Worm (Caenorhabditis elegans) whole organism, L1 larva: ENCODE data around the gene Y17D7C.1.

Source experiments
- C16A3.4 ChIP-seq: fragments of 150-350 bp; optimal IDR thresholded peaks from 2 replicates; lab custom pipeline; 2014; ENCODE audit warnings: missing biosample characterization, missing genetic modification characterization
- C34B4.2 ChIP-seq: sonication (generic microtip); optimal IDR thresholded peaks from 2 replicates; lab custom pipeline; 2017; ENCODE audit warnings: mild to moderate bottlenecking, missing genetic modification characterization, missing compliant biosample characterization
- F16B12.6 ChIP-seq: fragments of 150-350 bp; optimal IDR thresholded peaks from 2 replicates; lab custom pipeline; 2014; ENCODE audit warnings: missing biosample characterization, missing genetic modification characterization
- ama-1 ChIP-seq: fragments of 150-350 bp; optimal IDR thresholded peaks from 2 replicates; lab custom pipeline; 2014
- ceh-63 ChIP-seq: fragments of 200-800 bp; sonication (Bioruptor generic); optimal IDR thresholded peaks from 2 replicates; lab custom pipeline; 2018; ENCODE audit warnings: mild to moderate bottlenecking, missing genetic modification characterization, missing compliant biosample characterization
- ceh-8 ChIP-seq: fragments of 200-800 bp; sonication (Bioruptor generic); optimal IDR thresholded peaks from 2 replicates; lab custom pipeline; 2018; ENCODE audit warnings: mild to moderate bottlenecking, missing genetic modification characterization, moderate library complexity, missing compliant biosample characterization
- ces-1 ChIP-seq: fragments of 150-350 bp; optimal IDR thresholded peaks from 2 replicates; lab custom pipeline; 2014; ENCODE audit warnings: missing biosample characterization, missing genetic modification reagents, missing genetic modification characterization
- efl-1 ChIP-seq, 4 experiments: fragments of 150-350 bp; optimal IDR thresholded peaks in 3 of 4; peaks in 1 of 4; 1 replicate in 1 of 4; 2 replicates in 3 of 4; lab custom pipeline; 2014; ENCODE audit warnings: missing biosample characterization in 2 of 4, missing genetic modification characterization in 2 of 4, missing genetic modification reagents in 2 of 4
- elt-2 ChIP-seq: sonication (generic microtip); optimal IDR thresholded peaks from 2 replicates; lab custom pipeline; 2016; ENCODE audit warnings: missing genetic modification characterization, mild to moderate bottlenecking, inconsistent platforms, missing compliant biosample characterization, missing genetic modification reagents
- elt-3 ChIP-seq, 6 experiments: fragments of 150-350 bp in 1 of 6; sonication (generic microtip); optimal IDR thresholded peaks; 2 replicates each; lab custom pipeline; 2017 to 2018; ENCODE audit warnings: missing biosample characterization in 6 of 6, missing genetic modification characterization in 6 of 6, inconsistent platforms in 1 of 6
- ets-5 ChIP-seq: fragments of 200-800 bp; sonication (Bioruptor generic); IDR thresholded peaks from 2 replicates; pipeline ENCODE4 v1.3.6; 2022; ENCODE audit warnings: missing genetic modification characterization, missing compliant biosample characterization
- fkh-4 ChIP-seq: sonication (generic microtip); optimal IDR thresholded peaks from 2 replicates; lab custom pipeline; 2016; ENCODE audit warnings: missing compliant biosample characterization, missing genetic modification characterization, borderline replicate concordance
- grh-1 ChIP-seq: fragments of 200-800 bp; sonication (Bioruptor generic); IDR thresholded peaks from 2 replicates; pipeline ENCODE4 v1.3.6; 2022; ENCODE audit warnings: missing genetic modification reagents, missing genetic modification characterization, missing compliant biosample characterization
- hpl-2 ChIP-seq: fragments of 150-350 bp; optimal IDR thresholded peaks from 2 replicates; lab custom pipeline; 2014; ENCODE audit warnings: missing biosample characterization, missing genetic modification reagents, missing genetic modification characterization
- irx-1 ChIP-seq: sonication (generic microtip); optimal IDR thresholded peaks from 2 replicates; lab custom pipeline; 2016; ENCODE audit warnings: missing genetic modification characterization, missing compliant biosample characterization
- jun-1 ChIP-seq: fragments of 150-350 bp; optimal IDR thresholded peaks from 2 replicates; lab custom pipeline; 2014; ENCODE audit warnings: missing biosample characterization, missing genetic modification reagents, missing genetic modification characterization
- lin-13 ChIP-seq: fragments of 150-350 bp; optimal IDR thresholded peaks from 2 replicates; lab custom pipeline; 2014; ENCODE audit warnings: missing biosample characterization, missing genetic modification reagents, missing genetic modification characterization
- lir-3 ChIP-seq: sonication (generic microtip); optimal IDR thresholded peaks from 2 replicates; lab custom pipeline; 2016; ENCODE audit warnings: mild to moderate bottlenecking, missing genetic modification characterization, moderate library complexity, missing compliant biosample characterization; ENCODE audit not compliant: poor library complexity
- mab-9 ChIP-seq: fragments of 200-800 bp; sonication (Bioruptor generic); IDR thresholded peaks from 2 replicates; pipeline ENCODE4 v1.3.6; 2022; ENCODE audit warnings: missing genetic modification reagents, missing genetic modification characterization, missing compliant biosample characterization
- mdl-1 ChIP-seq, 2 experiments: fragments of 150-350 bp; optimal IDR thresholded peaks; 2 replicates each; lab custom pipeline; 2014 to 2017; ENCODE audit warnings: missing biosample characterization in 2 of 2, missing genetic modification characterization in 2 of 2, inconsistent platforms in 1 of 2
- mep-1 ChIP-seq: fragments of 150-350 bp; optimal IDR thresholded peaks from 2 replicates; lab custom pipeline; 2014; ENCODE audit warnings: missing biosample characterization, missing genetic modification characterization
- nhr-11 ChIP-seq: fragments of 150-350 bp; optimal IDR thresholded peaks from 2 replicates; lab custom pipeline; 2014; ENCODE audit warnings: missing biosample characterization, missing genetic modification characterization
- nhr-19 ChIP-seq: fragments of 200-800 bp; sonication (Bioruptor generic); conservative IDR thresholded peaks from 2 replicates; pipeline ENCODE4 v1.3.6; 2022; ENCODE audit warnings: missing genetic modification characterization, missing compliant biosample characterization
- nhr-20 ChIP-seq: sonication (generic microtip); optimal IDR thresholded peaks from 2 replicates; lab custom pipeline; 2016; ENCODE audit warnings: mild to moderate bottlenecking, missing genetic modification characterization, missing compliant biosample characterization
- nhr-47 ChIP-seq: sonication (generic microtip); optimal IDR thresholded peaks from 2 replicates; lab custom pipeline; 2016; ENCODE audit warnings: mild to moderate bottlenecking, missing genetic modification characterization, moderate library complexity, missing compliant biosample characterization
- nhr-85 ChIP-seq: sonication (generic microtip); peaks from one replicate; lab custom pipeline; 2016; ENCODE audit warnings: missing genetic modification characterization, inconsistent platforms, missing compliant biosample characterization
- pax-3 ChIP-seq: fragments of 200-800 bp; sonication (Bioruptor generic); optimal IDR thresholded peaks from 2 replicates; lab custom pipeline; 2018; ENCODE audit warnings: mild to moderate bottlenecking, missing genetic modification characterization, moderate library complexity, missing compliant biosample characterization
- snu-23 ChIP-seq: sonication (generic microtip); optimal IDR thresholded peaks from 2 replicates; lab custom pipeline; 2016; ENCODE audit warnings: missing genetic modification characterization, missing compliant biosample characterization
- sox-4 ChIP-seq: sonication (generic microtip); optimal IDR thresholded peaks from 2 replicates; lab custom pipeline; 2016; ENCODE audit warnings: missing genetic modification characterization, missing compliant biosample characterization
- swsn-7 ChIP-seq: sonication (generic microtip); optimal IDR thresholded peaks from 2 replicates; lab custom pipeline; 2016; ENCODE audit warnings: missing genetic modification characterization, missing compliant biosample characterization
- tlp-1 ChIP-seq: fragments of 150-350 bp; optimal IDR thresholded peaks from 2 replicates; lab custom pipeline; 2014; ENCODE audit warnings: missing biosample characterization, missing genetic modification characterization
- unc-30 ChIP-seq: sonication (generic microtip); optimal IDR thresholded peaks from 2 replicates; lab custom pipeline; 2017; ENCODE audit warnings: missing biosample characterization, missing genetic modification characterization
- unc-98 ChIP-seq: fragments of 200-800 bp; sonication (Bioruptor generic); IDR thresholded peaks from 2 replicates; pipeline ENCODE4 v1.3.6; 2022; ENCODE audit warnings: missing genetic modification characterization, missing compliant biosample characterization
- xbp-1 ChIP-seq: sonication (generic microtip); optimal IDR thresholded peaks from 2 replicates; lab custom pipeline; 2016; ENCODE audit warnings: missing genetic modification characterization, missing compliant biosample characterization
- zip-4 ChIP-seq: fragments of 200-800 bp; sonication (Bioruptor generic); optimal IDR thresholded peaks from 2 replicates; lab custom pipeline; 2018; ENCODE audit warnings: mild to moderate bottlenecking, missing genetic modification characterization, moderate library complexity, missing compliant biosample characterization
- ztf-11 ChIP-seq, 2 experiments: sonication (generic microtip); optimal IDR thresholded peaks; 2 replicates each; lab custom pipeline; 2016 to 2017; ENCODE audit warnings: missing genetic modification characterization in 2 of 2, missing biosample characterization in 1 of 2, missing compliant biosample characterization in 1 of 2

The Y17D7C.1 gene

DNA sequence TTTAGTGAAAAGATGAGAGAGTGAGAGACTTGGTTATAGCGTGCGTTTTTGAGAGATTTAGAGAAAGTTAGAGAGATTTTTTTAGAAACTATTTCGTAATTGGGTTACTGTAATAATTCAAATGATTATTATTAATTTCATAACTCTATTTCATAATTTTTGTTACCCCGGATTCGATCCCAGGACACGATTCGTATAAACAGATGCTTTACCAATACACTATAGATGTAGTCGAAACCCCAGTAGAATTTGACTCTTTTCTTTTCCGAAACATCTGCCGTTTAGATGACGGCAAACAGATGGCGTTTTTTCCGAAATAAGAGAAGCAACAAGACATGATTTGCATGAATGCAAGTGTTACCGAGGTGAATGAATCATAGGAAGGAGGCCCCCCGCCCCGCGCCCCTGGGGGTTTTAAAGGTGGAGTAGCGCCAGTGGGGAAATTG lies 3.7 kb downstream of the Y17D7C.1 start (continued):
- TF ChIP-seq hpl-2 (GFP tag; lab: Kevin White, UChicago) (no peak), mdl-1 (tag; optimal IDR thresholded peaks at IDR 0.05; lab: Kevin White, UChicago) (no peak), lir-3 (tag; lab: Kevin White, UChicago) (peak; percentile 35), ceh-63 (GFP tag; lab: Kevin White, UChicago) (no peak), elt-3 (tag; optimal IDR thresholded peaks at IDR 0.05; lab: Kevin White, UChicago) (peak in 1 of 6 experiments; percentile 1), snu-23 (GFP tag; lab: Kevin White, UChicago) (no peak), tlp-1 (no peak), swsn-7 (peak; percentile 37), mab-9 (GFP tag; lab: Robert Waterston, UW) (no peak), lin-13 (GFP tag; lab: Kevin White, UChicago) (no peak), mep-1 (tag; lab: Kevin White, UChicago) (peak; percentile 71), unc-30 (no peak), irx-1 (tag; lab: Kevin White, UChicago) (peak; percentile 79), sox-4 (tag; lab: Kevin White, UChicago) (no peak), jun-1 (tag; lab: Kevin White, UChicago) (no peak), nhr-20 (peak; percentile 9), ceh-8 (GFP tag; lab: Kevin White, UChicago) (no peak), nhr-85 (peak; percentile 70), fkh-4 (tag; lab: Kevin White, UChicago) (peak; percentile 48), C16A3.4 (tag; lab: Kevin White, UChicago) (no peak), xbp-1 (peak; percentile 37), F16B12.6 (tag; lab: Kevin White, UChicago) (no peak)

ce11 chrV:18711362-18711761 lies 5.0 kb downstream of the Y17D7C.1 start:
- TF ChIP-seq ztf-11 (tag; optimal IDR thresholded peaks at IDR 0.05; lab: Kevin White, UChicago): no peak
- 0 out of 2 replicates have a peak, but pooled peaks have one; percentile 9 for TF ChIP-seq nhr-19

- 0 out of 2 replicates have a peak, but pooled peaks have one; percentile 12 for TF ChIP-seq unc-98
- peak; percentile 71 for TF ChIP-seq nhr-47 (tag; lab: Kevin White, UChicago)
- 0 out of 2 replicates have a peak, but pooled peaks have one; percentile 34 for TF ChIP-seq ets-5
- TF ChIP-seq nhr-19: 0 out of 2 replicates have a peak, but pooled peaks have one; percentile 34
- no peak for TF ChIP-seq nhr-11
- peak; percentile 72 for TF ChIP-seq nhr-85
- TF ChIP-seq ces-1 (GFP tag; lab: Kevin White, UChicago): no peak
- TF ChIP-seq grh-1 (GFP tag; lab: Robert Waterston, UW): peak; percentile 37
Measured at ce11 chrV:18712118-18712517, 5.7 kb downstream of the Y17D7C.1 start.

- TF ChIP-seq mdl-1 (tag; optimal IDR thresholded peaks at IDR 0.05; lab: Kevin White, UChicago) (no peak), efl-1 (optimal IDR thresholded peaks at IDR 0.05; lab: Kevin White, UChicago) (no peak), efl-1 (GFP tag; optimal IDR thresholded peaks at IDR 0.05 in 1 of 2; lab: Kevin White, UChicago) (peak in 1 of 2 experiments; percentile 91)
Measured at ce11 chrV:18719412-18719811, 13.0 kb downstream of the Y17D7C.1 start.

- TF ChIP-seq elt-2 (tag; lab: Kevin White, UChicago) (peak; percentile 24), ets-5 (0 out of 2 replicates have a peak, but pooled peaks have one; percentile 79), C34B4.2 (tag; lab: Kevin White, UChicago) (peak; percentile 14), zip-4 (GFP tag; lab: Kevin White, UChicago) (no peak), efl-1 (optimal IDR thresholded peaks at IDR 0.05; lab: Kevin White, UChicago) (no peak), efl-1 (GFP tag; optimal IDR thresholded peaks at IDR 0.05 in 1 of 2; lab: Kevin White, UChicago) (peak in 1 of 2 experiments; percentile 87), grh-1 (GFP tag; lab: Robert Waterston, UW) (0 out of 2 replicates have a peak, but pooled peaks have one; percentile 42), ceh-8 (GFP tag; lab: Kevin White, UChicago) (no peak), elt-3 (tag; optimal IDR thresholded peaks at IDR 0.05; lab: Kevin White, UChicago) (no peak), ama-1 (lab: Kevin White, UChicago) (no peak), pax-3 (tag; lab: Kevin White, UChicago) (no peak), nhr-85 (peak; percentile 75)
Measured at ce11 chrV:18719956-18720489, 13.7 kb downstream of the Y17D7C.1 start, which contains the start of gene Y17D7C.2. Gene Y17D7C.2 (minus strand): TSS chrV:18719987.
